Fruit fly (Drosophila melanogaster): ENCODE measurements around the gene Gdh.

Gdh gene

DNA sequence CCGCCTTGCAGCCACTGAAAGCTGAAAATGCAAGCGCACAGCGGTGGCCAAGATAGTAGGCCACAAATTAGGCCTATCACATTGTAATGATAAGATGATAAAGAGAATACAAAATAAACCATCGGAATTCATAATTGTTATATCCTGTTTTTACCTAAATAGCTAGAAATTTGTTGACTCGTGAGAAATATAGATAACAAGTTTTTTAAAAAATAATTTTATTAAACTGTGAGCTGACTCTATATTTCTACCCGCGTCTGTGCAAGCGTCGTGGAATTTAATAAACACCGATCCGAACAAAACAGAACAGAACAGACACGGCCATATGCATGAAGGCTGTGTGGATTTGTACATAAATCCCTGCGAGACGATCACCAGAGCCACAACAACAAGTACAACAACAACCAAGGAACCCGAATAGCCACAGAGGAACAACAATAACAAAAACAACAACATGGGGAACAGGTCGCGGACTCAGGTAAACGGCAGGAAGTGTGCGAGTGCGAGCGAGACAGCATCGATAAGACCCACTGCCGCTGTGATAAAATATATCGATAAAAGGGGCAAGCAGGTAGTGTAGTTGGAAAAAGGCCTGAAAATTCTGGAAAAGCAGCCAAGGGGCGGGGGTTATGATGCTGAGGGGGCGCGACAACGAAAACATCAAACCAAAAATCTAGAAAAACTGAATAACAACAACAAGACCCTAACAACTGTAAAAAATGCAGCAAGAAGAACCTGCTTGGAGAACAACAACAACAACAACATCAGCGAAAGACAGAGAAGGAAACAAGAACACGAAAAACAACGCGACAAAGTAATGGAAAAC is 56.4 kb downstream of the Gdh start (continued):
- TF ChIP-seq Dif (GFP tag; optimal IDR thresholded peaks at IDR 0.05; ENCODE audit: partially characterized antibody) (no peak), Hr78 (GFP tag; optimal IDR thresholded peaks at IDR 0.05) (no peak), sage (GFP tag; optimal IDR thresholded peaks at IDR 0.05) (peak; percentile 91), woc (GFP tag; optimal IDR thresholded peaks at IDR 0.05) (peak; percentile 97), dsf (GFP tag; optimal IDR thresholded peaks at IDR 0.05; ENCODE audit: borderline replicate concordance) (peak; percentile 53), usp (GFP tag; optimal IDR thresholded peaks at IDR 0.05) (no peak), Myc (optimal IDR thresholded peaks at IDR 0.05) (no peak), h (GFP tag; optimal IDR thresholded peaks at IDR 0.05) (peak; percentile 96)

All from whole organism, wandering third instar larva.